Worm (Caenorhabditis elegans) whole organism, L1 larva: Measurements from ENCODE around the gene C14E2.4.

Source experiments
- snpc-4 ChIP-seq: fragments of 150-350 bp; optimal IDR thresholded peaks from 2 replicates; lab custom pipeline; 2014; ENCODE audit warnings: missing biosample characterization, missing genetic modification characterization
- unc-62 ChIP-seq: fragments of 150-350 bp; optimal IDR thresholded peaks from 2 replicates; lab custom pipeline; 2014; ENCODE audit warnings: missing biosample characterization, missing genetic modification reagents, missing genetic modification characterization

ce11 chrX:1847685-1848084 lies 26.6 kb upstream of the C14E2.4 start:
- no peak for TF ChIP-seq snpc-4 (tag; lab: Kevin White, UChicago)
- no peak for TF ChIP-seq unc-62 (GFP tag; lab: Kevin White, UChicago)
